Worm (Caenorhabditis elegans) whole organism, L2 larva: Measurements from ENCODE around the gene F46B6.4.

Source experiments
- C34F6.9 ChIP-seq: fragments of 150-350 bp; optimal IDR thresholded peaks from 2 replicates; lab custom pipeline; 2014; ENCODE audit warnings: missing biosample characterization, missing genetic modification characterization
- F13H6.1 ChIP-seq: sonication (generic microtip); optimal IDR thresholded peaks from 2 replicates; lab custom pipeline; 2016; ENCODE audit warnings: missing genetic modification characterization, missing compliant biosample characterization
- R02D3.7 ChIP-seq: fragments of 150-350 bp; optimal IDR thresholded peaks from 2 replicates; lab custom pipeline; 2014; ENCODE audit warnings: missing biosample characterization, missing genetic modification characterization
- Y55F3AM.14 ChIP-seq: fragments of 200-800 bp; sonication (Bioruptor generic); optimal IDR thresholded peaks from 2 replicates; lab custom pipeline; 2018; ENCODE audit warnings: mild to moderate bottlenecking, missing genetic modification characterization, missing compliant biosample characterization
- ZK546.5 ChIP-seq: sonication (generic microtip); optimal IDR thresholded peaks from 2 replicates; lab custom pipeline; 2017; ENCODE audit warnings: missing biosample characterization, missing genetic modification characterization
- alr-1 ChIP-seq: fragments of 150-350 bp; optimal IDR thresholded peaks from 2 replicates; lab custom pipeline; 2014; ENCODE audit warnings: missing biosample characterization, missing genetic modification characterization
- aly-2 ChIP-seq: fragments of 150-350 bp; optimal IDR thresholded peaks from 2 replicates; lab custom pipeline; 2014; ENCODE audit warnings: missing biosample characterization, missing genetic modification characterization
- ama-1 ChIP-seq: fragments of 150-350 bp; optimal IDR thresholded peaks from 2 replicates; lab custom pipeline; 2018; ENCODE audit warnings: inconsistent platforms
- blmp-1 ChIP-seq: sonication (generic microtip); optimal IDR thresholded peaks from 2 replicates; lab custom pipeline; 2017; ENCODE audit warnings: missing genetic modification characterization, mild to moderate bottlenecking, missing compliant biosample characterization, antibody characterized with exemption, moderate library complexity; ENCODE audit not compliant: insufficient read depth
- ceh-16 ChIP-seq: fragments of 150-350 bp; optimal IDR thresholded peaks from 2 replicates; lab custom pipeline; 2014; ENCODE audit warnings: missing biosample characterization, missing genetic modification characterization
- ceh-82 ChIP-seq: fragments of 150-350 bp; optimal IDR thresholded peaks from 2 replicates; lab custom pipeline; 2014; ENCODE audit warnings: missing biosample characterization, missing genetic modification characterization
- crh-2 ChIP-seq: sonication (generic microtip); optimal IDR thresholded peaks from 2 replicates; lab custom pipeline; 2017; ENCODE audit warnings: missing biosample characterization, missing genetic modification characterization
- dmd-4 ChIP-seq: sonication (generic microtip); optimal IDR thresholded peaks from 2 replicates; lab custom pipeline; 2017; ENCODE audit warnings: missing biosample characterization, missing genetic modification characterization
- egl-27 ChIP-seq: sonication (generic microtip); optimal IDR thresholded peaks from 3 replicates; lab custom pipeline; 2017; ENCODE audit warnings: missing biosample characterization, missing genetic modification reagents, missing genetic modification characterization
- elt-1 ChIP-seq: fragments of 150-350 bp; optimal IDR thresholded peaks from 2 replicates; lab custom pipeline; 2014; ENCODE audit warnings: missing biosample characterization, missing genetic modification characterization
- elt-3 ChIP-seq: sonication (generic microtip); optimal IDR thresholded peaks from 2 replicates; lab custom pipeline; 2017; ENCODE audit warnings: missing biosample characterization, missing genetic modification characterization
- fos-1 ChIP-seq: fragments of 150-350 bp; optimal IDR thresholded peaks from 2 replicates; lab custom pipeline; 2014; ENCODE audit warnings: missing biosample characterization, missing genetic modification characterization
- gmeb-1 ChIP-seq: fragments of 150-350 bp; optimal IDR thresholded peaks from 2 replicates; lab custom pipeline; 2014; ENCODE audit warnings: missing biosample characterization, missing genetic modification characterization
- lin-11 ChIP-seq: fragments of 150-350 bp; sonication (generic microtip); optimal IDR thresholded peaks from 2 replicates; lab custom pipeline; 2014; ENCODE audit warnings: missing biosample characterization, missing genetic modification characterization, inconsistent platforms, mixed read lengths
- lin-13 ChIP-seq: fragments of 150-350 bp; optimal IDR thresholded peaks from 2 replicates; lab custom pipeline; 2014; ENCODE audit warnings: missing biosample characterization, missing genetic modification reagents, missing genetic modification characterization
- lin-39 ChIP-seq: fragments of 150-350 bp; optimal IDR thresholded peaks from 2 replicates; lab custom pipeline; 2014; ENCODE audit warnings: missing biosample characterization, missing genetic modification reagents, missing genetic modification characterization
- lsy-2 ChIP-seq, 2 experiments: fragments of 150-350 bp in 1 of 2; sonication (generic microtip) in 1 of 2; optimal IDR thresholded peaks; 2 replicates each; lab custom pipeline; 2014 to 2017; ENCODE audit warnings: missing biosample characterization in 2 of 2, missing genetic modification characterization in 2 of 2
- mab-5 ChIP-seq: fragments of 150-350 bp; optimal IDR thresholded peaks from 2 replicates; lab custom pipeline; 2014; ENCODE audit warnings: missing biosample characterization, missing genetic modification characterization
- nhr-12 ChIP-seq: fragments of 150-350 bp; optimal IDR thresholded peaks from 2 replicates; lab custom pipeline; 2014; ENCODE audit warnings: missing biosample characterization, missing genetic modification characterization
- nhr-129 ChIP-seq: fragments of 150-350 bp; optimal IDR thresholded peaks from 2 replicates; lab custom pipeline; 2014; ENCODE audit warnings: missing biosample characterization, missing genetic modification characterization
- nhr-21 ChIP-seq: fragments of 150-350 bp; optimal IDR thresholded peaks from 2 replicates; lab custom pipeline; 2014; ENCODE audit warnings: missing biosample characterization, missing genetic modification characterization
- nhr-237 ChIP-seq: fragments of 150-350 bp; optimal IDR thresholded peaks from 2 replicates; lab custom pipeline; 2014; ENCODE audit warnings: missing biosample characterization, missing genetic modification characterization
- nhr-6 ChIP-seq: fragments of 150-350 bp; optimal IDR thresholded peaks from 2 replicates; lab custom pipeline; 2014; ENCODE audit warnings: missing biosample characterization, missing genetic modification characterization
- peb-1 ChIP-seq: fragments of 150-350 bp; optimal IDR thresholded peaks from 2 replicates; lab custom pipeline; 2014; ENCODE audit warnings: missing biosample characterization, missing genetic modification characterization
- sem-4 ChIP-seq: fragments of 150-350 bp; optimal IDR thresholded peaks from 2 replicates; lab custom pipeline; 2014; ENCODE audit warnings: missing biosample characterization, missing genetic modification reagents, missing genetic modification characterization
- skn-1 ChIP-seq: sonication (generic microtip); optimal IDR thresholded peaks from 2 replicates; lab custom pipeline; 2017; ENCODE audit warnings: missing biosample characterization, missing genetic modification characterization
- sma-3 ChIP-seq: sonication (generic microtip); optimal IDR thresholded peaks from 2 replicates; lab custom pipeline; 2016; ENCODE audit warnings: missing genetic modification reagents, missing genetic modification characterization, missing compliant biosample characterization
- sma-9 ChIP-seq, 2 experiments: fragments of 150-350 bp in 1 of 2; sonication (generic microtip) in 1 of 2; optimal IDR thresholded peaks; 2 replicates each; lab custom pipeline; 2014 to 2016; ENCODE audit warnings: missing genetic modification characterization in 2 of 2, mild to moderate bottlenecking in 1 of 2, missing biosample characterization in 1 of 2, missing compliant biosample characterization in 1 of 2, missing genetic modification reagents in 1 of 2, moderate library complexity in 1 of 2
- snpc-4 ChIP-seq: fragments of 150-350 bp; optimal IDR thresholded peaks from 2 replicates; lab custom pipeline; 2014; ENCODE audit warnings: missing biosample characterization, missing genetic modification characterization
- unc-39 ChIP-seq: fragments of 150-350 bp; optimal IDR thresholded peaks from 2 replicates; lab custom pipeline; 2014; ENCODE audit warnings: missing biosample characterization, missing genetic modification characterization
- unc-55 ChIP-seq: fragments of 150-350 bp; sonication (generic microtip); optimal IDR thresholded peaks from 3 replicates; lab custom pipeline; 2014; ENCODE audit warnings: missing biosample characterization, missing genetic modification reagents, missing genetic modification characterization
- unc-62 ChIP-seq: fragments of 150-350 bp; optimal IDR thresholded peaks from 2 replicates; lab custom pipeline; 2014; ENCODE audit warnings: missing biosample characterization, missing genetic modification reagents, missing genetic modification characterization
- zag-1 ChIP-seq: fragments of 150-350 bp; optimal IDR thresholded peaks from 2 replicates; lab custom pipeline; 2014; ENCODE audit warnings: missing biosample characterization, missing genetic modification characterization
- ztf-1 ChIP-seq: fragments of 200-800 bp; sonication (Bioruptor generic); conservative IDR thresholded peaks from 2 replicates; pipeline ENCODE4 v1.3.6; 2022; ENCODE audit warnings: missing genetic modification characterization, missing compliant biosample characterization
- ztf-4 ChIP-seq: fragments of 150-350 bp; optimal IDR thresholded peaks from 2 replicates; lab custom pipeline; 2014; ENCODE audit warnings: missing biosample characterization, missing genetic modification characterization

Gene F46B6.4

ce11 chrV:9763759-9764158 lies 15.6 kb downstream of the F46B6.4 start:
- TF ChIP-seq Y55F3AM.14 (GFP tag; lab: Kevin White, UChicago) (no peak), skn-1 (tag; lab: Kevin White, UChicago) (no peak), lin-39 (tag; lab: Kevin White, UChicago) (no peak), ZK546.5 (tag; lab: Kevin White, UChicago) (no peak), nhr-21 (tag; lab: Kevin White, UChicago) (no peak), F13H6.1 (tag; lab: Kevin White, UChicago) (no peak), ama-1 (no peak), ceh-16 (tag; lab: Kevin White, UChicago) (no peak), ceh-82 (tag; lab: Kevin White, UChicago) (no peak), ztf-1 (GFP tag; lab: Robert Waterston, UW) (no peak), lin-11 (no peak), sem-4 (tag; lab: Kevin White, UChicago) (no peak), dmd-4 (tag; lab: Kevin White, UChicago) (no peak), unc-62 (GFP tag; lab: Kevin White, UChicago) (no peak), snpc-4 (no peak), fos-1 (tag; lab: Kevin White, UChicago) (no peak)

- no peak for TF ChIP-seq R02D3.7
- TF ChIP-seq fos-1 (tag; lab: Kevin White, UChicago): no peak
- no peak for TF ChIP-seq mab-5 (tag; lab: Kevin White, UChicago)
- no peak for TF ChIP-seq blmp-1 (tag; lab: Kevin White, UChicago)
- no peak for TF ChIP-seq zag-1 (tag; lab: Kevin White, UChicago)
- TF ChIP-seq nhr-6: no peak
- TF ChIP-seq lsy-2 (tag; optimal IDR thresholded peaks at IDR 0.05; lab: Kevin White, UChicago): no peak
- no peak for TF ChIP-seq peb-1 (tag; lab: Kevin White, UChicago)
- TF ChIP-seq gmeb-1 (tag; lab: Kevin White, UChicago): no peak
- no peak for TF ChIP-seq sma-3 (GFP tag; lab: Kevin White, UChicago)
- TF ChIP-seq nhr-129: no peak
- TF ChIP-seq unc-62 (GFP tag; lab: Kevin White, UChicago): no peak
- TF ChIP-seq F13H6.1 (tag; lab: Kevin White, UChicago): no peak
- no peak for TF ChIP-seq nhr-237 (tag; lab: Kevin White, UChicago)
- no peak for TF ChIP-seq ztf-4 (tag; lab: Kevin White, UChicago)
- TF ChIP-seq C34F6.9 (tag; lab: Kevin White, UChicago): no peak
- TF ChIP-seq unc-55 (GFP tag; lab: Kevin White, UChicago): no peak
- TF ChIP-seq, all 48 proteins: peak for 0
These were observed 20.9 kb downstream of the F46B6.4 start for ce11 chrV:9758437-9758836.

ce11 chrV:9757884-9758283 lies 21.4 kb downstream of the F46B6.4 start, which contains the start of gene F58E6.11:
TSS of gene F58E6.11 (minus strand) at chrV:9757984.
- TF ChIP-seq alr-1 (tag; lab: Kevin White, UChicago) (no peak), unc-39 (no peak)

- TF ChIP-seq ceh-16 (tag; lab: Kevin White, UChicago) (no peak), sma-9 (GFP tag; optimal IDR thresholded peaks at IDR 0.05; lab: Kevin White, UChicago) (peak; percentile 59), sma-9 (tag; optimal IDR thresholded peaks at IDR 0.05; lab: Kevin White, UChicago) (no peak), crh-2 (tag; lab: Kevin White, UChicago) (peak; percentile 50), nhr-129 (peak; percentile 34), lin-13 (GFP tag; lab: Kevin White, UChicago) (peak; percentile 9), fos-1 (tag; lab: Kevin White, UChicago) (peak; percentile 81)
These were observed 23.1 kb downstream of the F46B6.4 start, which contains the start of gene hrg-3 for ce11 chrV:9756242-9756641. TSS of gene hrg-3 (plus strand) at chrV:9756468.

- TF ChIP-seq nhr-12 (tag; lab: Kevin White, UChicago) (no peak), unc-55 (GFP tag; lab: Kevin White, UChicago) (no peak), elt-3 (tag; lab: Kevin White, UChicago) (no peak), egl-27 (tag; lab: Kevin White, UChicago) (no peak), aly-2 (tag; lab: Kevin White, UChicago) (no peak), peb-1 (tag; lab: Kevin White, UChicago) (no peak), fos-1 (tag; lab: Kevin White, UChicago) (no peak), sma-3 (GFP tag; lab: Kevin White, UChicago) (no peak), elt-1 (tag; lab: Kevin White, UChicago) (no peak), dmd-4 (tag; lab: Kevin White, UChicago) (no peak), ama-1 (no peak), nhr-237 (tag; lab: Kevin White, UChicago) (no peak)
These were observed 23.6 kb downstream of the F46B6.4 start, which contains the start of gene F58E6.8 for ce11 chrV:9755725-9756124. TSS of gene F58E6.8 (minus strand) at chrV:9755825.
